Worm (Caenorhabditis elegans): ENCODE results near the gene K09E3.2.

DNA sequence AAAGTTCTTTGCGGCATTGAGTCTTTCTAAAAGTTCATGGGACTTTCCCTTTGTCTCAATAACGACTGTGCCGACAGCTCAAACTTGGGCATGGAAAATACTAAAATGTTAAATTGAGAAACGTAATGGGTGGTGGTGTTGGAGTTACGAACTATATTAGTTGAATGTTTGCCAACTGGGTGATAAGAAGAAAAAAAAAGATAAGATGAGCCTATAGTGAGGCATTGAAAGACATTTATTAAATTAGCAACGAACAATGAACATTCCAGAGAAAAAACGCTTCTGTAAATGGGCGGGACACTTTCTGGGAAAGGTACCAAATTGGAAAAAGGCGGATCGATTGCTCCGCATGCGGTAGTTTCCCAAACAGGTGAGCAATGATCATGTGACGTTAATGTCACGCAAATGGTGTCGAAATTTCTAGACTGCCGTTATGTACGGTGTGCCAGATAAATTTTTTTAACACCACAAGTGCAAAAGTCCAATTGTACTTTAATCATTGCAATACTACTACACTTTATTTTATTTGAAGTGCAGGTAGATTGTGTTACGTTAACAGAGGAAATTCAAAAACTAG is 21.8 kb downstream of the K09E3.2 start:
- TF ChIP-seq ama-1 (optimal IDR thresholded peaks at IDR 0.05) = no peak
- no peak for TF ChIP-seq pes-1 (GFP tag; IDR thresholded peaks at IDR 0.05)
- no peak for TF ChIP-seq tbx-11 (GFP tag; IDR thresholded peaks at IDR 0.05)
- TF ChIP-seq hmg-4 (GFP tag; optimal IDR thresholded peaks at IDR 0.05) = no peak
- TF ChIP-seq hmbx-1 (tag; optimal IDR thresholded peaks at IDR 0.05) = no peak
- no peak for TF ChIP-seq ceh-13 (GFP tag; optimal IDR thresholded peaks at IDR 0.05)
- no peak for TF ChIP-seq tbx-37 (GFP tag; conservative IDR thresholded peaks at IDR 0.05)
- TF ChIP-seq ets-7 (tag; optimal IDR thresholded peaks at IDR 0.05) = no peak
- TF ChIP-seq aly-1 (tag; optimal IDR thresholded peaks at IDR 0.05) = no peak
- no peak for TF ChIP-seq scrt-1 (GFP tag; IDR thresholded peaks at IDR 0.05)
- TF ChIP-seq ceh-36 (tag; optimal IDR thresholded peaks at IDR 0.05) = no peak
